Worm (Caenorhabditis elegans) whole organism, young adult: Measurements from ENCODE around the gene ubq-2.

Experiments
- B0261.1 ChIP-seq: sonication (generic microtip); optimal IDR thresholded peaks from 2 replicates; lab custom pipeline; 2016; ENCODE audit warnings: mild to moderate bottlenecking, missing genetic modification characterization, moderate library complexity, missing compliant biosample characterization
- B0336.3 ChIP-seq: fragments of 200-800 bp; sonication (Bioruptor generic); IDR thresholded peaks from 2 replicates; pipeline ENCODE4 v1.3.6; 2022; ENCODE audit warnings: missing genetic modification characterization, missing compliant biosample characterization
- C06A6.2 ChIP-seq: fragments of 200-800 bp; sonication (Bioruptor generic); conservative IDR thresholded peaks from 2 replicates; pipeline ENCODE4 v1.3.6; 2022; ENCODE audit warnings: missing genetic modification characterization, missing compliant biosample characterization
- F37B4.10 ChIP-seq: fragments of 200-800 bp; sonication (Bioruptor generic); IDR thresholded peaks from 2 replicates; pipeline ENCODE4 v1.3.6; 2022; ENCODE audit warnings: missing genetic modification characterization, missing compliant biosample characterization
- K11D2.4 ChIP-seq: fragments of 200-800 bp; sonication (Bioruptor generic); IDR thresholded peaks from 2 replicates; pipeline ENCODE4 v1.3.6; 2022; ENCODE audit warnings: missing genetic modification reagents, missing genetic modification characterization, missing compliant biosample characterization
- cebp-2 ChIP-seq: fragments of 200-800 bp; sonication (Bioruptor generic); IDR thresholded peaks from 2 replicates; pipeline ENCODE4 v1.3.6; 2022; ENCODE audit warnings: missing genetic modification characterization, missing compliant biosample characterization
- ceh-58 ChIP-seq: fragments of 200-800 bp; sonication (Bioruptor generic); IDR thresholded peaks from 2 replicates; pipeline ENCODE4 v1.3.6; 2022; ENCODE audit warnings: missing genetic modification characterization, missing compliant biosample characterization
- pha-4 ChIP-seq: fragments of 150-350 bp; sonication (generic microtip); optimal IDR thresholded peaks from 2 replicates; lab custom pipeline; 2014; ENCODE audit warnings: missing biosample characterization, missing genetic modification reagents, missing genetic modification characterization
- somi-1 ChIP-seq: fragments of 200-800 bp; sonication (Bioruptor generic); optimal IDR thresholded peaks from 2 replicates; lab custom pipeline; 2018; ENCODE audit warnings: mild to moderate bottlenecking, missing genetic modification characterization, missing compliant biosample characterization

ubq-2 gene

DNA sequence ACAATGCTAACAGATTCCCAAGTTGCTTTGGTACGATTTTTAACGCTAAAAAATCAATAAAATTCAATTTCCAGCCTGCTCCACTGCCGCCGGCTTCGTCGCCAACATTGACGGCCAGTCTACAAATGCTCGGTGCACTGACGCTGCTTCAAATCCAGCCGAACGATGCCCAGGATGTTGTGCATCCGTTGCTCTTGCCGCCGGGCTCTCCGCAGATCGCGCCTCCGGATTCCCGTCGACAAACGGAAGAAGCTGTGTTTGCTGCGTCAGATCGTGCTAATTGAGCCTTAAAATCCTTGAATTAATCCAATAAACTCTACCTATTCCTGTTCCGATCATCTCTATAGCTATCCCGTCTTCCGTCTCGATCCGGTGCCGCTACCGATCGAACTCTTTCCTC lies 47.2 kb downstream of the ubq-2 start (continued):
- TF ChIP-seq somi-1 (GFP tag; lab: Kevin White, UChicago) (no peak), B0261.1 (tag; lab: Kevin White, UChicago) (no peak), cebp-2 (no peak), pha-4 (tag; lab: Kevin White, UChicago) (no peak), C06A6.2 (no peak), K11D2.4 (GFP tag; lab: Robert Waterston, UW) (no peak), ceh-58 (GFP tag; lab: Robert Waterston, UW) (no peak), F37B4.10 (GFP tag; lab: Robert Waterston, UW) (no peak), B0336.3 (GFP tag; lab: Robert Waterston, UW) (no peak)

DNA sequence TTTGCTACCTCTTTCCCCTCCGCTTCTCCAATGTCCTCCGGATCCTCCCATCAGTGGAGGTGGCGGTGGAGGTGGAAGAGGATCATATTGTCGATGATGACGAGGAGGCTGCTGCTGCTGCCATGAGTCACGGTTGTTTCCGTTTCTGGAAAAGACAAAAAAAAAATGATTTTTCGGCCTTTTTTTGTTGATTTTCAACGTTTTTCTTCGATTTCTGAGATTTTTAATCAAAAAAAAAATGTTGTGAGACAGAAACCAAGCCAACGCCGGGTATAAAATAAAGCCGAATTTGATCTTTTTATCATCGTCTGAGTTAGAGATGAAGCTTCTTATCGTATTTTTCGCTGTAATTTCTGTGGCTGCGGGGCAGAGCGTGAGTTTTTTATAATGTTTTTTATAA lies 48.8 kb downstream of the ubq-2 start, which contains the start of gene Y37D8A.19:
Y37D8A.19 (plus strand) TSS at position 301 of the 400 bp plus-strand sequence.
- TF ChIP-seq K11D2.4 (GFP tag; lab: Robert Waterston, UW) = no peak
- TF ChIP-seq, all 124 proteins: peak for 0
